Worm (Caenorhabditis elegans) whole organism, mixed stage, embryonic: ENCODE data around the gene mig-14.

Experiments
- ceh-83 ChIP-seq: fragments of 200-800 bp; sonication (Bioruptor generic); optimal IDR thresholded peaks from 2 replicates; lab custom pipeline; 2018; ENCODE audit warnings: mild to moderate bottlenecking, missing genetic modification characterization, missing compliant biosample characterization
- ces-1 ChIP-seq: fragments of 150-350 bp; optimal IDR thresholded peaks from 2 replicates; lab custom pipeline; 2014; ENCODE audit warnings: missing biosample characterization, missing genetic modification reagents, missing genetic modification characterization
- cnd-1 ChIP-seq: fragments of 200-800 bp; sonication (Bioruptor generic); optimal IDR thresholded peaks from 2 replicates; lab custom pipeline; 2018; ENCODE audit warnings: mild to moderate bottlenecking, missing genetic modification characterization, missing compliant biosample characterization
- lin-13 ChIP-seq: fragments of 150-350 bp; optimal IDR thresholded peaks from 2 replicates; lab custom pipeline; 2014; ENCODE audit warnings: missing biosample characterization, missing genetic modification characterization
- mab-5 ChIP-seq: fragments of 150-350 bp; optimal IDR thresholded peaks from 2 replicates; lab custom pipeline; 2014; ENCODE audit warnings: missing biosample characterization, missing genetic modification characterization
- mep-1 ChIP-seq: fragments of 150-350 bp; optimal IDR thresholded peaks from 2 replicates; lab custom pipeline; 2017; ENCODE audit warnings: missing biosample characterization, missing genetic modification reagents, missing genetic modification characterization, inconsistent platforms
- mls-2 ChIP-seq: sonication (generic microtip); optimal IDR thresholded peaks from 2 replicates; lab custom pipeline; 2016; ENCODE audit warnings: mild to moderate bottlenecking, missing genetic modification characterization, moderate library complexity, missing compliant biosample characterization
- nhr-12 ChIP-seq: fragments of 150-350 bp; optimal IDR thresholded peaks from 2 replicates; lab custom pipeline; 2014; ENCODE audit warnings: missing biosample characterization, missing genetic modification characterization
- nhr-76 ChIP-seq: sonication (generic microtip); optimal IDR thresholded peaks from 2 replicates; lab custom pipeline; 2017; ENCODE audit warnings: missing biosample characterization, missing genetic modification characterization
- pha-4 ChIP-seq: fragments of 150-350 bp; optimal IDR thresholded peaks from 2 replicates; lab custom pipeline; 2018; ENCODE audit warnings: missing biosample characterization, missing genetic modification reagents, missing genetic modification characterization
- snpc-4 ChIP-seq: fragments of 150-350 bp; optimal IDR thresholded peaks from 2 replicates; lab custom pipeline; 2014; ENCODE audit warnings: missing biosample characterization, missing genetic modification characterization
- tbx-8 ChIP-seq: fragments of 200-800 bp; sonication (Bioruptor generic); optimal IDR thresholded peaks from 2 replicates; lab custom pipeline; 2018; ENCODE audit warnings: mild to moderate bottlenecking, missing genetic modification characterization, moderate library complexity, missing compliant biosample characterization
- unc-39 ChIP-seq: fragments of 150-350 bp; optimal IDR thresholded peaks from 2 replicates; lab custom pipeline; 2014; ENCODE audit warnings: missing biosample characterization, missing genetic modification characterization
- ztf-11 ChIP-seq: fragments of 150-350 bp; optimal IDR thresholded peaks from 2 replicates; lab custom pipeline; 2014; ENCODE audit warnings: missing biosample characterization, missing genetic modification characterization

DNA sequence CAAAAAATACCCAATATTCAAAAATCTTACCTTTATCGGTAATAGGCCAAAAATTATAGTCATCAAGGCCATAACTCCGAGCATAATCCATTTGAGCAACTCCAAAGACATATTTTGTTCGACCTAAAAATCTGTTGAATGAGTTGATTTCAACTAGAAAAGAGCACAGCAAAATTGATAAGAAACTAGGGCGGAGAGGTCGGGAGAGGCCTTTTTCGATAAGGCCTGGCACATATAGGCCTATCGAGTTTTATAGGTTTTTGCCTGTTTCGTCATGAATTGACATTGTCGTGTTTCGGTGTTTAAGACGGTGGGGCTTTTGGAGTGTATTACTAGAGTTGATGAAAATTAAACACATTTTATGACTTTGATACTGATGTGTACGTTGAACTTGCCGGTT lies 25.8 kb upstream of the mig-14 start, which contains the start of gene zipt-2.3:
- no peak for TF ChIP-seq nhr-76
- TF ChIP-seq ces-1 (GFP tag; lab: Kevin White, UChicago) = no peak
- no peak for TF ChIP-seq pha-4 (tag; lab: Kevin White, UChicago)
- no peak for TF ChIP-seq snpc-4
- TF ChIP-seq ceh-83 (GFP tag; lab: Kevin White, UChicago) = no peak
- no peak for TF ChIP-seq mep-1
- no peak for TF ChIP-seq unc-39 (tag; lab: Kevin White, UChicago)
- TF ChIP-seq cnd-1 (tag; lab: Kevin White, UChicago) = no peak
- no peak for TF ChIP-seq mls-2 (tag; lab: Kevin White, UChicago)
- no peak for TF ChIP-seq nhr-12 (tag; lab: Kevin White, UChicago)
- no peak for TF ChIP-seq mab-5 (tag; lab: Kevin White, UChicago)
- TF ChIP-seq lin-13 (tag; lab: Kevin White, UChicago) = no peak
- no peak for TF ChIP-seq tbx-8 (GFP tag; lab: Kevin White, UChicago)
- no peak for TF ChIP-seq ztf-11
